Worm (Caenorhabditis elegans) whole organism, L4 larva: Measurements from ENCODE around the gene Y105C5B.1413.

Source experiments
- F37D6.2 ChIP-seq: sonication (generic microtip); optimal IDR thresholded peaks from 2 replicates; lab custom pipeline; 2016; ENCODE audit warnings: mild to moderate bottlenecking, missing genetic modification characterization, missing compliant biosample characterization
- F44E2.7 ChIP-seq: fragments of 200-800 bp; sonication (Bioruptor generic); IDR thresholded peaks from 2 replicates; pipeline ENCODE4 v2.1.2; 2022; ENCODE audit warnings: missing genetic modification characterization, missing compliant biosample characterization
- R02D3.7 ChIP-seq: fragments of 150-350 bp; sonication (generic microtip); optimal IDR thresholded peaks from 3 replicates; lab custom pipeline; 2014; ENCODE audit warnings: missing biosample characterization, missing genetic modification characterization
- Y105C5A.15 ChIP-seq: fragments of 200-800 bp; sonication (Bioruptor generic); IDR thresholded peaks from 2 replicates; pipeline ENCODE4 v1.3.6; 2022; ENCODE audit warnings: missing genetic modification characterization, missing compliant biosample characterization
- Y48G9A.11 ChIP-seq: fragments of 200-800 bp; sonication (Bioruptor generic); IDR thresholded peaks from 2 replicates; pipeline ENCODE4 v1.3.6; 2022; ENCODE audit warnings: missing genetic modification reagents, missing genetic modification characterization, missing compliant biosample characterization
- Y75B8A.6 ChIP-seq: fragments of 200-800 bp; sonication (Bioruptor generic); IDR thresholded peaks from 2 replicates; pipeline ENCODE4 v1.3.6; 2022; ENCODE audit warnings: missing genetic modification reagents, missing genetic modification characterization, missing compliant biosample characterization
- ZK337.2 ChIP-seq: fragments of 200-800 bp; sonication (Bioruptor generic); IDR thresholded peaks from 2 replicates; pipeline ENCODE4 v1.3.6; 2022; ENCODE audit warnings: missing genetic modification reagents, missing genetic modification characterization, missing compliant biosample characterization
- ama-1 ChIP-seq: fragments of 150-350 bp; optimal IDR thresholded peaks from 2 replicates; lab custom pipeline; 2014; ENCODE audit warnings: inconsistent platforms, mixed read lengths
- arid-1 ChIP-seq: fragments of 200-800 bp; sonication (Bioruptor generic); conservative IDR thresholded peaks from 2 replicates; pipeline ENCODE4 v1.3.6; 2022; ENCODE audit warnings: missing genetic modification reagents, missing genetic modification characterization, missing compliant biosample characterization
- ceh-44 ChIP-seq: fragments of 200-800 bp; sonication (Bioruptor generic); IDR thresholded peaks from 2 replicates; pipeline ENCODE4 v1.3.6; 2022; ENCODE audit warnings: missing genetic modification reagents, missing genetic modification characterization, missing compliant biosample characterization
- ceh-82 ChIP-seq: sonication (generic microtip); optimal IDR thresholded peaks from 2 replicates; lab custom pipeline; 2017; ENCODE audit warnings: missing biosample characterization, missing genetic modification characterization
- ces-1 ChIP-seq: fragments of 150-350 bp; sonication (generic microtip); optimal IDR thresholded peaks from 4 replicates; lab custom pipeline; 2014; ENCODE audit warnings: missing biosample characterization, missing genetic modification reagents, missing genetic modification characterization
- daf-8 ChIP-seq: fragments of 200-800 bp; sonication (Bioruptor generic); IDR thresholded peaks from 2 replicates; pipeline ENCODE4 v1.3.6; 2022; ENCODE audit warnings: missing genetic modification characterization, missing compliant biosample characterization
- dmd-8 ChIP-seq: fragments of 200-800 bp; sonication (Bioruptor generic); IDR thresholded peaks from 2 replicates; pipeline ENCODE4 v1.3.6; 2022; ENCODE audit warnings: missing genetic modification characterization, missing compliant biosample characterization
- dmd-9 ChIP-seq: fragments of 200-800 bp; sonication (Bioruptor generic); IDR thresholded peaks from 2 replicates; pipeline ENCODE4 v1.3.6; 2022; ENCODE audit warnings: missing genetic modification reagents, missing genetic modification characterization, missing compliant biosample characterization
- egl-43 ChIP-seq: fragments of 200-800 bp; sonication (Bioruptor generic); IDR thresholded peaks from 2 replicates; pipeline ENCODE4 v1.3.6; 2022; ENCODE audit warnings: missing genetic modification reagents, missing genetic modification characterization, missing compliant biosample characterization
- fkh-10 ChIP-seq: fragments of 150-350 bp; optimal IDR thresholded peaks from 2 replicates; lab custom pipeline; 2014; ENCODE audit warnings: missing biosample characterization, missing genetic modification reagents, missing genetic modification characterization
- gei-8 ChIP-seq: fragments of 200-800 bp; sonication (Bioruptor generic); optimal IDR thresholded peaks from 2 replicates; lab custom pipeline; 2018; ENCODE audit warnings: mild to moderate bottlenecking, missing genetic modification characterization, missing compliant biosample characterization
- hlh-30 ChIP-seq: sonication (generic microtip); optimal IDR thresholded peaks from 2 replicates; lab custom pipeline; 2017; ENCODE audit warnings: antibody characterized with exemption, mild to moderate bottlenecking, missing genetic modification characterization, missing compliant biosample characterization; ENCODE audit not compliant: insufficient read depth
- hmg-1.1 ChIP-seq: fragments of 200-800 bp; sonication (Bioruptor generic); IDR thresholded peaks from 2 replicates; pipeline ENCODE4 v1.3.6; 2022; ENCODE audit warnings: missing genetic modification reagents, missing genetic modification characterization, missing compliant biosample characterization
- jun-1 ChIP-seq: fragments of 150-350 bp; optimal IDR thresholded peaks from 2 replicates; lab custom pipeline; 2014; ENCODE audit warnings: missing biosample characterization, missing genetic modification reagents, missing genetic modification characterization
- lin-13 ChIP-seq: fragments of 150-350 bp; optimal IDR thresholded peaks from 2 replicates; lab custom pipeline; 2014; ENCODE audit warnings: missing biosample characterization, missing genetic modification reagents, missing genetic modification characterization
- lin-39 ChIP-seq: fragments of 150-350 bp; optimal IDR thresholded peaks from 2 replicates; lab custom pipeline; 2014; ENCODE audit warnings: missing biosample characterization, missing genetic modification reagents, missing genetic modification characterization
- lsy-2 ChIP-seq, 2 experiments: fragments of 150-350 bp in 1 of 2; sonication (generic microtip) in 1 of 2; optimal IDR thresholded peaks; 2 replicates each; lab custom pipeline; 2014 to 2017; ENCODE audit warnings: missing biosample characterization in 2 of 2, missing genetic modification characterization in 2 of 2
- mep-1 ChIP-seq: fragments of 150-350 bp; sonication (generic microtip); optimal IDR thresholded peaks from 3 replicates; lab custom pipeline; 2014; ENCODE audit warnings: missing biosample characterization, missing genetic modification characterization
- nhr-25 ChIP-seq: sonication (generic microtip); optimal IDR thresholded peaks from 2 replicates; lab custom pipeline; 2017; ENCODE audit warnings: missing genetic modification characterization, mild to moderate bottlenecking, missing compliant biosample characterization, antibody characterized with exemption, moderate library complexity, borderline replicate concordance; ENCODE audit not compliant: insufficient read depth
- nhr-76 ChIP-seq: fragments of 150-350 bp; optimal IDR thresholded peaks from 2 replicates; lab custom pipeline; 2014; ENCODE audit warnings: missing biosample characterization, missing genetic modification characterization
- pqm-1 ChIP-seq: sonication (generic microtip); optimal IDR thresholded peaks from 2 replicates; lab custom pipeline; 2017; ENCODE audit warnings: missing biosample characterization, missing genetic modification characterization
- snpc-4 ChIP-seq: fragments of 150-350 bp; optimal IDR thresholded peaks from 2 replicates; lab custom pipeline; 2014; ENCODE audit warnings: missing biosample characterization, missing genetic modification characterization
- spr-3 ChIP-seq: fragments of 200-800 bp; sonication (Bioruptor generic); optimal IDR thresholded peaks from 2 replicates; lab custom pipeline; 2018; ENCODE audit warnings: mild to moderate bottlenecking, missing genetic modification characterization, missing compliant biosample characterization
- tra-1 ChIP-seq: fragments of 200-800 bp; sonication (Bioruptor generic); IDR thresholded peaks from 2 replicates; pipeline ENCODE4 v1.3.6; 2022; ENCODE audit warnings: missing genetic modification reagents, missing genetic modification characterization, missing compliant biosample characterization
- unc-39 ChIP-seq: sonication (generic microtip); optimal IDR thresholded peaks from 2 replicates; lab custom pipeline; 2017; ENCODE audit warnings: missing biosample characterization, missing genetic modification characterization
- unc-62 ChIP-seq, 3 experiments: fragments of 150-350 bp in 1 of 3; sonication (generic microtip); optimal IDR thresholded peaks in 2 of 3; peaks in 1 of 3; 1 replicate in 1 of 3; 2 replicates in 2 of 3; lab custom pipeline; 2014 to 2017; ENCODE audit warnings: missing biosample characterization in 3 of 3, missing genetic modification characterization in 3 of 3, missing genetic modification reagents in 3 of 3, missing genotype in 1 of 3
- vab-7 ChIP-seq: fragments of 200-800 bp; sonication (Bioruptor generic); IDR thresholded peaks from 2 replicates; pipeline ENCODE4 v1.3.6; 2022; ENCODE audit warnings: missing genetic modification reagents, missing genetic modification characterization, missing compliant biosample characterization
- zag-1 ChIP-seq: fragments of 150-350 bp; optimal IDR thresholded peaks from 2 replicates; lab custom pipeline; 2014; ENCODE audit warnings: missing biosample characterization, missing genetic modification characterization

Gene Y105C5B.1413

DNA sequence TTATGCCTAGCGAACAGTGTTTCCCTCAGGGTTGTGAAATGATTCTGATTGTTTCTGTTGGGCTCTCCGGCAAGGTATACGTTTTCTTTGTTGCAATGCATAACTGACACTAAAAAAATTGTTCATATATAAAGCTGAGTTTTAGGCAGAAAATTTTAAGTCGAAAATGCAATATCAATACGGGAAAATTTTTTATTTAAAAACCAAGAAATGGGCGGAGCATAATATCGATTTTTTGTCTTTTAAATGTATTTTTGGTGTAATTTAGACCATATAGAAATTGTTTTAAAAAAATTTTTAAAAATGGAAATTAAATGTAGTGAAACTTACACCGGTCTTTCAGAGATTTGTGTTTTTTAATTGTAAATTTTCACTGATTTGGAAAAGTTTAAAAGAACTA is at the start of gene Y105C5B.1413:
Y105C5B.1413 (minus strand) TSS at position 101 of the 400 bp plus-strand sequence.
- TF ChIP-seq lin-13 (GFP tag; lab: Kevin White, UChicago) (no peak), ceh-82 (tag; lab: Kevin White, UChicago) (no peak), F44E2.7 (no peak), gei-8 (GFP tag; lab: Kevin White, UChicago) (no peak), hmg-1.1 (GFP tag; lab: Robert Waterston, UW) (no peak), ces-1 (GFP tag; lab: Kevin White, UChicago) (no peak), vab-7 (GFP tag; lab: Robert Waterston, UW) (no peak), daf-8 (no peak), Y48G9A.11 (GFP tag; lab: Robert Waterston, UW) (no peak), Y75B8A.6 (no peak), arid-1 (no peak), nhr-25 (tag; lab: Kevin White, UChicago) (no peak), lsy-2 (tag; optimal IDR thresholded peaks at IDR 0.05; lab: Kevin White, UChicago) (no peak), dmd-8 (GFP tag; lab: Robert Waterston, UW) (no peak), ceh-44 (no peak), spr-3 (GFP tag; lab: Kevin White, UChicago) (no peak), hlh-30 (tag; lab: Kevin White, UChicago) (no peak), fkh-10 (GFP tag; lab: Kevin White, UChicago) (no peak), ama-1 (lab: Kevin White, UChicago) (no peak), ZK337.2 (GFP tag; lab: Robert Waterston, UW) (no peak)

DNA sequence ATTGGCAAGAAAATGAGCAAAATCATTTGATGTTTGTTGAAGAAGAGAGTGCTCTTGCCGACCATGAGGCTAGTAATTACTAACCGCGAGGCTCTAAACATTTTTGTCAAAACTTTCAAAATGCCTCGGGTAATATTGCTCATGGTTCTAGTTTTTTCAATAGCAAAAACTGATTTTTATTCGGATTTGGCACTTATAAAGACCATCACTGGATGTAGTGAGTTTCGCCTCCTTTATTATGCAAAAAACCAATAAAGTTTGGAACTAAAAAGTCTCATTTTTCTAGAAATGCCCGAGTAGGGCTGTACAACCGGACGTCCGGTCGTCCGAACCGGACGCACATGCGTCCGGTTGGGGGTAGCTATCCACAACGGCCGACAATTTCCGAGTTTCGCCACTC is 48.6 kb upstream of the Y105C5B.1413 start, which contains the start of the genes hpa-1 and irld-39:
hpa-1 (minus strand) TSS at position 101 of the 400 bp plus-strand sequence.
irld-39 (plus strand) TSS at position 121 of the 400 bp plus-strand sequence.
- TF ChIP-seq tra-1 (GFP tag; lab: Robert Waterston, UW) (no peak), zag-1 (tag; lab: Kevin White, UChicago) (no peak), spr-3 (GFP tag; lab: Kevin White, UChicago) (no peak), pqm-1 (tag; lab: Kevin White, UChicago) (no peak), unc-39 (tag; lab: Kevin White, UChicago) (no peak)

- no peak for TF ChIP-seq mep-1 (tag; lab: Kevin White, UChicago)
- TF ChIP-seq unc-62 (GFP tag; optimal IDR thresholded peaks at IDR 0.05 in 1 of 2; lab: Kevin White, UChicago), result peak in 1 of 2 experiments; percentile 90
- TF ChIP-seq unc-62 (tag; optimal IDR thresholded peaks at IDR 0.05; lab: Kevin White, UChicago), result no peak
- TF ChIP-seq, all 104 proteins: peak for 1
Measured at ce11 chrIV:16230464-16230863, 46.0 kb upstream of the Y105C5B.1413 start.

ce11 chrIV:16225747-16226146 is 41.3 kb upstream of the Y105C5B.1413 start, which contains the start of gene H25K10.4:
Gene H25K10.4, plus strand, starts transcription at chrIV:16226047.
- no peak for TF ChIP-seq R02D3.7
- no peak for TF ChIP-seq dmd-9 (GFP tag; lab: Robert Waterston, UW)
- no peak for TF ChIP-seq snpc-4
- TF ChIP-seq F37D6.2 (tag; lab: Kevin White, UChicago), result no peak
- TF ChIP-seq jun-1 (tag; lab: Kevin White, UChicago), result no peak
- no peak for TF ChIP-seq lin-39 (tag; lab: Kevin White, UChicago)
- no peak for TF ChIP-seq F44E2.7
- no peak for TF ChIP-seq fkh-10 (GFP tag; lab: Kevin White, UChicago)
- TF ChIP-seq egl-43 (GFP tag; lab: Robert Waterston, UW), result no peak
- no peak for TF ChIP-seq pqm-1 (tag; lab: Kevin White, UChicago)
- TF ChIP-seq Y75B8A.6, result no peak
- TF ChIP-seq Y105C5A.15, result no peak
- no peak for TF ChIP-seq nhr-76 (tag; lab: Kevin White, UChicago)
